Worm (Caenorhabditis elegans): Measurements from ENCODE around the gene kgb-2.

Gene kgb-2

DNA sequence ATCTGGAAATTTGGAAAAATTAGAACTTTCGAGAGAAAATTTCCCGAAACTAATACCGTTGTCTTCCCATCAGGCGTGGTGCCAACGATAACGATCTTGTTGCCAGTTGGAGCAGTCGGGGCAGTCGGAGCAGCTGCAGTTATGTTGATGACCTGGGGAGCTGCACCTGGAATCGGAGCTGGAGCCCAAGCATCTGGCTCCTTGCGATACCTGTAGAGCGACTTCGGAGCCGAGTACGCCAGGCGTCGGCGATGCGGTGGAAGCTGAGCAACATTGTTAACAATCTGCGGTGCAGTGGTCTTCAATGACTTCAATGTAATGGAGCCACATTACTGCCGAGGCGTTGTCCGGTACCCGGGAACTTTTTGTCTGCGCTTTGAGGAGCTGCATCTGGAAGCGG lies 4.7 kb upstream of the kgb-2 start:
- TF ChIP-seq set-16 (GFP tag; IDR thresholded peaks at IDR 0.05) = peak; percentile 80
- no peak for TF ChIP-seq mdt-29 (GFP tag; IDR thresholded peaks at IDR 0.05)
- peak; percentile 87 for TF ChIP-seq aha-1 (tag)

- TF ChIP-seq set-16 (GFP tag; IDR thresholded peaks at IDR 0.05) (peak; percentile 89), duxl-1 (tag; optimal IDR thresholded peaks at IDR 0.05; ENCODE audit: poor library complexity) (no peak), nhr-42 (GFP tag; IDR thresholded peaks at IDR 0.05) (no peak), ceh-44 (GFP tag; IDR thresholded peaks at IDR 0.05) (no peak), Y75B8A.6 (GFP tag; IDR thresholded peaks at IDR 0.05) (no peak), lin-1 (GFP tag; IDR thresholded peaks at IDR 0.05) (no peak), mxl-3 (GFP tag; optimal IDR thresholded peaks at IDR 0.05) (no peak), mes-2 (tag; optimal IDR thresholded peaks at IDR 0.05; ENCODE audit: poor library complexity, severe bottlenecking) (no peak), lim-7 (GFP tag; IDR thresholded peaks at IDR 0.05) (0 out of 2 replicates have a peak, but pooled peaks have one; percentile 56), dve-1 (tag; optimal IDR thresholded peaks at IDR 0.05; ENCODE audit: insufficient read depth) (no peak), ztf-7 (tag; optimal IDR thresholded peaks at IDR 0.05) (no peak)
These were observed 2.5 kb upstream of the kgb-2 start for ce11 chrIV:3604104-3604503.

- TF ChIP-seq pha-4 (GFP tag; IDR thresholded peaks at IDR 0.05) (peak; percentile 43; the same call in 1 of the 2 replicates), pha-4 (tag; optimal IDR thresholded peaks at IDR 0.05) (no peak), nhr-42 (GFP tag; IDR thresholded peaks at IDR 0.05) (no peak), dmd-8 (GFP tag; IDR thresholded peaks at IDR 0.05) (0 out of 2 replicates have a peak, but pooled peaks have one; percentile 18), nhr-10 (tag; optimal IDR thresholded peaks at IDR 0.05) (peak; percentile 32), unc-130 (GFP tag; optimal IDR thresholded peaks at IDR 0.05) (no peak), fkh-10 (GFP tag; optimal IDR thresholded peaks at IDR 0.05) (no peak), unc-62 (GFP tag; optimal IDR thresholded peaks at IDR 0.05 in 1 of 2) (peak in 1 of 2 experiments; percentile 14), unc-62 (tag; optimal IDR thresholded peaks at IDR 0.05) (no peak), zfp-3 (GFP tag; conservative IDR thresholded peaks at IDR 0.05) (peak; percentile 52; the same call in 1 of the 2 replicates), lin-38 (GFP tag; IDR thresholded peaks at IDR 0.05) (peak; percentile 59), lin-1 (GFP tag; IDR thresholded peaks at IDR 0.05) (0 out of 2 replicates have a peak, but pooled peaks have one; percentile 24)
These were observed 2.1 kb downstream of the kgb-2 start for ce11 chrIV:3608547-3609222.

- TF ChIP-seq set-16 (GFP tag; IDR thresholded peaks at IDR 0.05) = no peak
- no peak for TF ChIP-seq aly-2 (tag; optimal IDR thresholded peaks at IDR 0.05)
- TF ChIP-seq aha-1 (tag) = peak; percentile 83
- TF ChIP-seq dmd-8 (GFP tag; IDR thresholded peaks at IDR 0.05) = peak; percentile 59; the same call in 1 of the 2 replicates
These were observed 4.4 kb downstream of the kgb-2 start for ce11 chrIV:3610987-3611386.

DNA sequence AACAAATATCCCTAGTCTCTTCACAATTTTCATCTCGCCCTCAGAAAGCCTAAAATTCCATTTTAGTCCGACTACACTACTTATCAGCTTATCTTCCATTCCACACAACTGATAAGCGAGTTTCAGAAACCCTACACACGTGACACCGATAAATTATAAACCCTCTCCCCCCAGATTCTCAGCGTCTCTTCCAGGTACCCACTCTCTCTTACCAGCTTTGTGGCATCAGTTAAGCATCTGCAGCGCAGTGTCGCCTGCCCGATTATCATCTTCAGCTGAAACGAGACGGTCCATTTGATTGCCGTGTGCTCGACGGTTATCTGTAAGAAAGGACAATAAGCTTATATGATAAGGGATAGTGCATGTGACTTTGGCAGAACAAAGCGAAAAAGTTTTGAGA lies 5.3 kb downstream of the kgb-2 start:
- TF ChIP-seq tra-1 (GFP tag; IDR thresholded peaks at IDR 0.05) (peak; percentile 82), D1046.2 (GFP tag; IDR thresholded peaks at IDR 0.05) (no peak), mdt-29 (GFP tag; IDR thresholded peaks at IDR 0.05) (peak; percentile 65), mdl-1 (tag; optimal IDR thresholded peaks at IDR 0.05) (peak in 1 of 2 experiments; percentile 42), ztf-7 (tag; optimal IDR thresholded peaks at IDR 0.05) (no peak), dmd-6 (GFP tag; IDR thresholded peaks at IDR 0.05) (peak; percentile 87), attf-4 (tag; optimal IDR thresholded peaks at IDR 0.05) (no peak), set-16 (GFP tag; IDR thresholded peaks at IDR 0.05) (peak; percentile 49; the same call in 1 of the 2 replicates), gei-8 (GFP tag; optimal IDR thresholded peaks at IDR 0.05) (peak; percentile 59), dmd-9 (GFP tag; IDR thresholded peaks at IDR 0.05) (no peak), hif-1 (tag; optimal IDR thresholded peaks at IDR 0.05) (peak in 1 of 2 experiments; percentile 17), hlh-11 (tag; optimal IDR thresholded peaks at IDR 0.05) (peak; percentile 97), nhr-42 (GFP tag; IDR thresholded peaks at IDR 0.05) (peak; percentile 59; the same call in 1 of the 2 replicates), mxl-3 (GFP tag; optimal IDR thresholded peaks at IDR 0.05) (peak; percentile 62), saeg-2 (GFP tag; IDR thresholded peaks at IDR 0.05) (peak; percentile 76; the same call in 1 of the 2 replicates), snpc-4 (tag; optimal IDR thresholded peaks at IDR 0.05) (no peak), lin-38 (GFP tag; IDR thresholded peaks at IDR 0.05) (peak; percentile 47), lin-1 (GFP tag; IDR thresholded peaks at IDR 0.05) (peak; percentile 84), mes-2 (tag; optimal IDR thresholded peaks at IDR 0.05; ENCODE audit: poor library complexity, severe bottlenecking) (peak; percentile 43), pha-4 (GFP tag; IDR thresholded peaks at IDR 0.05) (peak; percentile 68; the same call in 1 of the 2 replicates), pha-4 (tag; optimal IDR thresholded peaks at IDR 0.05) (no peak), spr-1 (tag; optimal IDR thresholded peaks at IDR 0.05) (peak; percentile 39), hlh-30 (tag; optimal IDR thresholded peaks at IDR 0.05; ENCODE audit: insufficient read depth) (peak; percentile 80), nhr-10 (tag; optimal IDR thresholded peaks at IDR 0.05) (peak; percentile 52), duxl-1 (tag; optimal IDR thresholded peaks at IDR 0.05; ENCODE audit: poor library complexity) (no peak), fos-1 (tag; optimal IDR thresholded peaks at IDR 0.05) (peak; percentile 45), zip-2 (tag; optimal IDR thresholded peaks at IDR 0.05) (no peak)

All from whole organism, L4 larva.